Fruit fly (Drosophila melanogaster) whole organism, embryonic: ENCODE results near the gene TotM.
A peak's percentile ranks its signal among the peaks of the same experiment; 100 is the strongest.

Experiments used
- Ada2b ChIP-seq: fragments of 200-800 bp; sonication (Bioruptor generic); IDR thresholded peaks from 2 replicates; pipeline ENCODE4 v1.3.6; 2022; ENCODE audit warnings: missing biosample characterization, missing genetic modification characterization
- Awh ChIP-seq: fragments of 200-800 bp; sonication (Bioruptor generic); IDR thresholded peaks from 2 replicates; pipeline ENCODE4, ENCODE4 v1.3.6; 2022; ENCODE audit warnings: missing biosample characterization, missing genetic modification characterization
- Blimp-1 ChIP-seq: fragments of 200-800 bp; sonication (Bioruptor generic); optimal IDR thresholded peaks from 3 replicates; lab custom pipeline; 2018; ENCODE audit warnings: missing biosample characterization, missing genetic modification characterization, mild to moderate bottlenecking, moderate library complexity, missing genetic modification reagents
- CG10565 ChIP-seq: fragments of 200-800 bp; sonication (Bioruptor generic); optimal IDR thresholded peaks from 3 replicates; lab custom pipeline; 2016; ENCODE audit warnings: missing biosample characterization, mild to moderate bottlenecking, missing genetic modification characterization
- CG1529 ChIP-seq: fragments of 200-800 bp; sonication (Bioruptor generic); optimal IDR thresholded peaks from 3 replicates; lab custom pipeline; 2018; ENCODE audit warnings: missing biosample characterization, missing genetic modification characterization
- CG15601 ChIP-seq: fragments of 200-800 bp; sonication (Bioruptor generic); optimal IDR thresholded peaks from 3 replicates; lab custom pipeline; 2019; ENCODE audit warnings: missing biosample characterization, mild to moderate bottlenecking, missing genetic modification characterization, moderate library complexity
- CG2889 ChIP-seq: fragments of 200-800 bp; sonication (Bioruptor generic); IDR thresholded peaks from 3 replicates; pipeline ENCODE4 v1.3.6; 2022; ENCODE audit warnings: missing biosample characterization, missing genetic modification characterization
- CG3407 ChIP-seq: fragments of 200-800 bp; sonication (Bioruptor generic); optimal IDR thresholded peaks from 2 replicates; lab custom pipeline; 2018; ENCODE audit warnings: missing biosample characterization, mild to moderate bottlenecking, missing genetic modification characterization
- CG4360 ChIP-seq: fragments of 200-800 bp; sonication (Bioruptor generic); IDR thresholded peaks from 2 replicates; pipeline ENCODE4 v1.3.6; 2022; ENCODE audit warnings: missing biosample characterization, missing genetic modification characterization
- CG5180 ChIP-seq: fragments of 200-800 bp; sonication (Bioruptor generic); optimal IDR thresholded peaks from 3 replicates; lab custom pipeline; 2017; ENCODE audit warnings: missing biosample characterization, missing genetic modification characterization, mild to moderate bottlenecking, moderate library complexity, missing genetic modification reagents
- CG6854 ChIP-seq: fragments of 200-800 bp; sonication (Bioruptor generic); optimal IDR thresholded peaks from 3 replicates; lab custom pipeline; 2017; ENCODE audit warnings: missing biosample characterization, mild to moderate bottlenecking, missing genetic modification characterization
- CG9609 ChIP-seq: fragments of 200-800 bp; sonication (Bioruptor generic); optimal IDR thresholded peaks from 3 replicates; lab custom pipeline; 2016; ENCODE audit warnings: missing biosample characterization, missing genetic modification characterization
- Chrac-16 ChIP-seq: fragments of 200-800 bp; sonication (Bioruptor generic); optimal IDR thresholded peaks from 3 replicates; lab custom pipeline; 2016; ENCODE audit warnings: missing biosample characterization, missing genetic modification characterization
- Drgx ChIP-seq: fragments of 200-800 bp; sonication (Bioruptor generic); IDR thresholded peaks from 2 replicates; pipeline ENCODE4 v1.3.6; 2022; ENCODE audit warnings: missing biosample characterization, missing genetic modification characterization
- Lpt ChIP-seq: fragments of >200 bp; optimal IDR thresholded peaks from 2 replicates; lab custom pipeline; 2018; ENCODE audit warnings: missing biosample characterization, missing genetic modification characterization
- Med ChIP-seq: fragments of 200-800 bp; sonication (Bioruptor generic); peaks from one replicate; lab custom pipeline; 2016; ENCODE audit warnings: missing biosample characterization, missing genetic modification characterization, mild to moderate bottlenecking, inconsistent platforms, moderate library complexity
- Mrtf ChIP-seq: fragments of 200-800 bp; sonication (Bioruptor generic); IDR thresholded peaks from 3 replicates; pipeline ENCODE4 v1.3.6; 2022; ENCODE audit warnings: missing biosample characterization, missing genetic modification characterization
- Rx ChIP-seq: fragments of 200-800 bp; sonication (Bioruptor generic); IDR thresholded peaks from 2 replicates; pipeline ENCODE4 v1.3.6; 2022; ENCODE audit warnings: missing biosample characterization, missing genetic modification characterization
- Scr ChIP-seq: fragments of 200-800 bp; sonication (Bioruptor generic); IDR thresholded peaks from 2 replicates; pipeline ENCODE4 v1.3.6; 2022; ENCODE audit warnings: missing biosample characterization, missing genetic modification characterization; ENCODE audit not compliant: partially characterized antibody
- Sry-β ChIP-seq: fragments of 200-800 bp; sonication (Bioruptor generic); optimal IDR thresholded peaks from 2 replicates; lab custom pipeline; 2018; ENCODE audit warnings: missing biosample characterization, mild to moderate bottlenecking, missing genetic modification characterization, moderate library complexity
- aop ChIP-seq: fragments of 200-800 bp; sonication (Bioruptor generic); IDR thresholded peaks from 2 replicates; pipeline ENCODE4 v1.3.6; 2022; ENCODE audit warnings: missing biosample characterization, missing genetic modification characterization
- bcd ChIP-seq: fragments of 200-800 bp; sonication (Bioruptor generic); optimal IDR thresholded peaks from 2 replicates; lab custom pipeline; 2017; ENCODE audit warnings: missing biosample characterization, mild to moderate bottlenecking, missing genetic modification characterization
- bsh ChIP-seq, 2 experiments: fragments of 200-800 bp; sonication (Bioruptor generic); optimal IDR thresholded peaks; 2 replicates each; lab custom pipeline; 2017 to 2018; ENCODE audit warnings: mild to moderate bottlenecking in 2 of 2, missing biosample characterization in 2 of 2, missing genetic modification characterization in 2 of 2, moderate library complexity in 1 of 2
- chif ChIP-seq, 2 experiments: fragments of 200-800 bp; sonication (Bioruptor generic); optimal IDR thresholded peaks; 3 replicates each; lab custom pipeline; 2016; ENCODE audit warnings: missing biosample characterization in 2 of 2, missing genetic modification characterization in 2 of 2
- chinmo ChIP-seq: fragments of 200-800 bp; sonication (Bioruptor generic); IDR thresholded peaks from 4 replicates; pipeline ENCODE4 v1.3.6; 2022; ENCODE audit warnings: missing biosample characterization, missing genetic modification characterization; ENCODE audit not compliant: partially characterized antibody
- ci ChIP-seq: fragments of 200-800 bp; sonication (Bioruptor generic); IDR thresholded peaks from 3 replicates; pipeline ENCODE4 v1.3.6; 2022; ENCODE audit warnings: missing biosample characterization, missing genetic modification characterization
- corto ChIP-seq: fragments of 200-800 bp; sonication (Bioruptor generic); optimal IDR thresholded peaks from 2 replicates; lab custom pipeline; 2016; ENCODE audit warnings: missing biosample characterization, mild to moderate bottlenecking, missing genetic modification characterization, moderate library complexity
- grau ChIP-seq: fragments of 200-800 bp; optimal IDR thresholded peaks from 3 replicates; lab custom pipeline; 2019; ENCODE audit warnings: missing biosample characterization, mild to moderate bottlenecking, missing genetic modification characterization, moderate library complexity
- ken ChIP-seq: fragments of 200-800 bp; sonication (Bioruptor generic); IDR thresholded peaks from 3 replicates; pipeline ENCODE4 v1.3.6; 2022; ENCODE audit warnings: missing biosample characterization, missing genetic modification characterization
- kni ChIP-seq: fragments of 200-800 bp; sonication (Bioruptor generic); optimal IDR thresholded peaks from 3 replicates; lab custom pipeline; 2017; ENCODE audit warnings: mild to moderate bottlenecking, missing biosample characterization, missing genetic modification reagents, missing genetic modification characterization
- lbe ChIP-seq: fragments of 200-800 bp; sonication (Bioruptor generic); optimal IDR thresholded peaks from 2 replicates; lab custom pipeline; 2016; ENCODE audit warnings: missing biosample characterization, mild to moderate bottlenecking, missing genetic modification characterization
- nerfin-2 ChIP-seq: fragments of 200-800 bp; sonication (Bioruptor generic); IDR thresholded peaks from 2 replicates; pipeline ENCODE4 v1.3.6; 2022; ENCODE audit warnings: missing biosample characterization, missing genetic modification characterization; ENCODE audit not compliant: partially characterized antibody
- nom ChIP-seq: fragments of 200-800 bp; sonication (Bioruptor generic); optimal IDR thresholded peaks from 2 replicates; lab custom pipeline; 2017; ENCODE audit warnings: missing biosample characterization, missing genetic modification characterization, mild to moderate bottlenecking, moderate library complexity, missing genetic modification reagents
- psq ChIP-seq: fragments of 200-800 bp; sonication (Bioruptor generic); optimal IDR thresholded peaks from 2 replicates; lab custom pipeline; 2017; ENCODE audit warnings: missing biosample characterization, missing genetic modification characterization
- sr ChIP-seq: fragments of 200-800 bp; sonication (Bioruptor generic); IDR thresholded peaks from 3 replicates; pipeline ENCODE4 v1.3.6; 2022; ENCODE audit warnings: missing biosample characterization, missing genetic modification characterization
- ssp ChIP-seq: fragments of 200-800 bp; sonication (Bioruptor generic); IDR thresholded peaks from 2 replicates; pipeline ENCODE4 v1.3.6; 2022; ENCODE audit warnings: missing biosample characterization, missing genetic modification characterization
- vfl ChIP-seq: fragments of 200-800 bp; sonication (Bioruptor generic); optimal IDR thresholded peaks from 2 replicates; lab custom pipeline; 2016; ENCODE audit warnings: missing biosample characterization, missing genetic modification characterization
- zen2 ChIP-seq: fragments of 200-800 bp; sonication (Bioruptor generic); IDR thresholded peaks from 3 replicates; pipeline ENCODE4 v1.3.6; 2022; ENCODE audit warnings: missing biosample characterization, missing genetic modification characterization; ENCODE audit not compliant: partially characterized antibody

TotM gene

dm6 chr2L:5287599-5288261, 41.9 kb upstream of the TotM start:
- TF ChIP-seq aop (GFP tag; lab: Robert Waterston, UW) (no peak), Drgx (peak; percentile 60; the same call in 1 of the 2 replicates), lbe (peak; percentile 74), corto (GFP tag; lab: Kevin White, UChicago) (peak; percentile 44), CG3407 (GFP tag; lab: Kevin White, UChicago) (no peak), CG5180 (GFP tag; lab: Kevin White, UChicago) (peak; percentile 6), Med (GFP tag; lab: Kevin White, UChicago) (peak; percentile 49), ssp (GFP tag; lab: Robert Waterston, UW) (no peak), bsh (GFP tag; optimal IDR thresholded peaks at IDR 0.05; lab: Kevin White, UChicago) (peak in 1 of 2 experiments; percentile 88), nom (peak; percentile 94)

- TF ChIP-seq CG2889 (GFP tag; lab: Robert Waterston, UW) (no peak), lbe (peak; percentile 32), nom (peak; percentile 35), Ada2b (GFP tag; lab: Robert Waterston, UW) (no peak), CG6854 (GFP tag; lab: Kevin White, UChicago) (no peak), Lpt (GFP tag; lab: Kevin White, UChicago) (no peak), grau (no peak), nerfin-2 (GFP tag; lab: Robert Waterston, UW) (0 out of 2 replicates have a peak, but pooled peaks have one; percentile 42), Sry-β (no peak), Mrtf (GFP tag; lab: Robert Waterston, UW) (0 out of 3 replicates have a peak, but pooled peaks have one; percentile 6)
Measured at dm6 chr2L:5288262-5288621, 41.4 kb upstream of the TotM start.

- no peak for TF ChIP-seq bcd (GFP tag; lab: Kevin White, UChicago)
- TF ChIP-seq Rx (GFP tag; lab: Robert Waterston, UW) = no peak
- TF ChIP-seq CG1529 (GFP tag; lab: Kevin White, UChicago) = no peak
- no peak for TF ChIP-seq psq (GFP tag; lab: Kevin White, UChicago)
- 0 out of 3 replicates have a peak, but pooled peaks have one; percentile 25 for TF ChIP-seq ci (GFP tag; lab: Robert Waterston, UW)
- no peak for TF ChIP-seq chinmo (GFP tag; lab: Robert Waterston, UW)
- no peak for TF ChIP-seq Chrac-16
- no peak for TF ChIP-seq Scr (GFP tag; lab: Robert Waterston, UW)
- TF ChIP-seq CG10565 (GFP tag; lab: Kevin White, UChicago) = no peak
- TF ChIP-seq CG4360 (GFP tag; lab: Robert Waterston, UW) = peak; percentile 79
- no peak for TF ChIP-seq zen2 (GFP tag; lab: Robert Waterston, UW)
- TF ChIP-seq vfl (GFP tag; lab: Kevin White, UChicago) = no peak
- TF ChIP-seq CG9609 (GFP tag; lab: Kevin White, UChicago) = no peak
- no peak for TF ChIP-seq chif (GFP tag; optimal IDR thresholded peaks at IDR 0.05; lab: Kevin White, UChicago)
- TF ChIP-seq CG15601 (tag; lab: Kevin White, UChicago) = peak; percentile 26
- no peak for TF ChIP-seq Awh (GFP tag; lab: Robert Waterston, UW)
- TF ChIP-seq sr (GFP tag; lab: Robert Waterston, UW) = no peak
- TF ChIP-seq kni (GFP tag; lab: Kevin White, UChicago) = peak; percentile 43
- peak; percentile 98 for TF ChIP-seq CG5180 (GFP tag; lab: Kevin White, UChicago)
- TF ChIP-seq Blimp-1 (GFP tag; lab: Kevin White, UChicago) = peak; percentile 70
- no peak for TF ChIP-seq ken (GFP tag; lab: Robert Waterston, UW)
Measured at dm6 chr2L:5288721-5289120, 40.9 kb upstream of the TotM start, which contains the start of gene vri. vri (plus strand) TSS chr2L:5288944.
